Worm (Caenorhabditis elegans): ENCODE measurements around the gene thn-2.

Gene thn-2

ce11 chrIV:12399983-12400382, 17.0 kb downstream of the thn-2 start:
- TF ChIP-seq efl-1 (GFP tag; optimal IDR thresholded peaks at IDR 0.05), result no peak
- no peak for TF ChIP-seq madf-3 (GFP tag; IDR thresholded peaks at IDR 0.05)
- no peak for TF ChIP-seq K12H6.12 (tag; optimal IDR thresholded peaks at IDR 0.05)
- TF ChIP-seq dox-1 (GFP tag; IDR thresholded peaks at IDR 0.05), result peak; percentile 47; the same call in 1 of the 2 replicates
- peak; percentile 19 for TF ChIP-seq atf-7 (tag; optimal IDR thresholded peaks at IDR 0.05)
- TF ChIP-seq egrh-3 (GFP tag; IDR thresholded peaks at IDR 0.05), result no peak
- TF ChIP-seq lin-40 (tag; optimal IDR thresholded peaks at IDR 0.05), result peak; percentile 19
- no peak for TF ChIP-seq Y67H2A.10 (GFP tag; conservative IDR thresholded peaks at IDR 0.05)
- TF ChIP-seq die-1 (tag; optimal IDR thresholded peaks at IDR 0.05), result no peak
- TF ChIP-seq lin-54 (GFP tag; optimal IDR thresholded peaks at IDR 0.05), result peak; percentile 10
- TF ChIP-seq nhr-80 (tag; optimal IDR thresholded peaks at IDR 0.05), result peak; percentile 93
- TF ChIP-seq akir-1 (GFP tag; optimal IDR thresholded peaks at IDR 0.05), result no peak
- TF ChIP-seq unc-62 (GFP tag; optimal IDR thresholded peaks at IDR 0.05), result peak; percentile 69
- no peak for TF ChIP-seq ceh-58 (GFP tag; IDR thresholded peaks at IDR 0.05)
- TF ChIP-seq ceh-79 (tag; optimal IDR thresholded peaks at IDR 0.05), result no peak
- no peak for TF ChIP-seq T26A5.8 (tag; optimal IDR thresholded peaks at IDR 0.05)
- no peak for TF ChIP-seq C06A6.2 (GFP tag; conservative IDR thresholded peaks at IDR 0.05)
- no peak for TF ChIP-seq rpc-1 (optimal IDR thresholded peaks at IDR 0.05)
- TF ChIP-seq rpc-1 (tag; optimal IDR thresholded peaks at IDR 0.05), result no peak
- no peak for TF ChIP-seq F57C9.4 (tag; optimal IDR thresholded peaks at IDR 0.05)

- TF ChIP-seq K11D2.4 (GFP tag; IDR thresholded peaks at IDR 0.05) (no peak), mel-28 (tag; optimal IDR thresholded peaks at IDR 0.05; ENCODE audit: borderline replicate concordance) (no peak), dox-1 (GFP tag; IDR thresholded peaks at IDR 0.05) (no peak), unc-130 (GFP tag; optimal IDR thresholded peaks at IDR 0.05) (no peak), F37B4.10 (GFP tag; IDR thresholded peaks at IDR 0.05) (no peak), lin-26 (GFP tag; IDR thresholded peaks at IDR 0.05) (no peak), B0035.1 (tag; optimal IDR thresholded peaks at IDR 0.05) (no peak), T26A5.8 (tag; optimal IDR thresholded peaks at IDR 0.05) (no peak), ztf-26 (tag; optimal IDR thresholded peaks at IDR 0.05) (no peak), aptf-2 (GFP tag; conservative IDR thresholded peaks at IDR 0.05) (no peak), B0261.1 (tag; optimal IDR thresholded peaks at IDR 0.05) (no peak), nhr-90 (tag; optimal IDR thresholded peaks at IDR 0.05) (no peak)
These were observed 20.5 kb downstream of the thn-2 start for ce11 chrIV:12403440-12403839.

- no peak for TF ChIP-seq Y56A3A.18 (GFP tag; IDR thresholded peaks at IDR 0.05)
- no peak for TF ChIP-seq F22D6.2 (tag; optimal IDR thresholded peaks at IDR 0.05)
- TF ChIP-seq nfya-1 (tag; optimal IDR thresholded peaks at IDR 0.05; ENCODE audit: borderline replicate concordance, insufficient read depth), result no peak
- TF ChIP-seq snpc-1.1 (tag; optimal IDR thresholded peaks at IDR 0.05; ENCODE audit: insufficient read depth), result no peak
- TF ChIP-seq hlh-12 (tag; optimal IDR thresholded peaks at IDR 0.05), result no peak
- peak; percentile 56; the same call in 1 of the 2 replicates for TF ChIP-seq hsf-1 (GFP tag; IDR thresholded peaks at IDR 0.05)
- peak; percentile 56 to 84 (median 77) for TF ChIP-seq lin-35 (GFP tag; optimal IDR thresholded peaks at IDR 0.05)
- no peak for TF ChIP-seq nfya-2 (GFP tag; IDR thresholded peaks at IDR 0.05)
- TF ChIP-seq ceh-40 (GFP tag; IDR thresholded peaks at IDR 0.05), result no peak
- TF ChIP-seq unc-130 (GFP tag; optimal IDR thresholded peaks at IDR 0.05), result no peak
- TF ChIP-seq pbrm-1 (GFP tag; IDR thresholded peaks at IDR 0.05), result peak; percentile 73; the same call in 1 of the 2 replicates
- TF ChIP-seq pha-4 (tag; optimal IDR thresholded peaks at IDR 0.05), result no peak
- no peak for TF ChIP-seq F39B2.1 (GFP tag; IDR thresholded peaks at IDR 0.05)
- no peak for TF ChIP-seq mxl-1 (tag; optimal IDR thresholded peaks at IDR 0.05)
- peak; percentile 76 for TF ChIP-seq madf-8 (GFP tag; conservative IDR thresholded peaks at IDR 0.05)
- TF ChIP-seq B0035.1 (tag; optimal IDR thresholded peaks at IDR 0.05), result no peak
- no peak for TF ChIP-seq B0019.2 (GFP tag; conservative IDR thresholded peaks at IDR 0.05)
- TF ChIP-seq bed-2 (GFP tag; IDR thresholded peaks at IDR 0.05), result no peak
- TF ChIP-seq efl-1 (GFP tag; optimal IDR thresholded peaks at IDR 0.05), result peak; percentile 95
- peak; percentile 67; the same call in 1 of the 2 replicates for TF ChIP-seq madf-3 (GFP tag; IDR thresholded peaks at IDR 0.05)
- peak; percentile 87 for TF ChIP-seq dox-1 (GFP tag; IDR thresholded peaks at IDR 0.05)
- TF ChIP-seq fkh-3 (tag; optimal IDR thresholded peaks at IDR 0.05), result no peak
- no peak for TF ChIP-seq cebp-2 (GFP tag; IDR thresholded peaks at IDR 0.05)
- TF ChIP-seq sptf-2 (GFP tag; optimal IDR thresholded peaks at IDR 0.05), result no peak
These were observed 21.2 kb downstream of the thn-2 start, which contains the start of gene gex-3 for ce11 chrIV:12404137-12404536. Gene gex-3 (plus strand): TSS chrIV:12404431.
